Worm (Caenorhabditis elegans) whole organism, late embryonic: Measurements from ENCODE around the gene skr-14.

Experiments used
- ceh-14 ChIP-seq: sonication (generic microtip); optimal IDR thresholded peaks from 2 replicates; lab custom pipeline; 2016; ENCODE audit warnings: missing genotype, missing genetic modification characterization, missing compliant biosample characterization
- ceh-2 ChIP-seq: sonication (generic microtip); optimal IDR thresholded peaks from 2 replicates; lab custom pipeline; 2016; ENCODE audit warnings: missing genotype, missing genetic modification characterization, missing compliant biosample characterization
- ceh-45 ChIP-seq: fragments of 200-800 bp; sonication (Bioruptor generic); IDR thresholded peaks from 2 replicates; pipeline ENCODE4 v1.3.6; 2022; ENCODE audit warnings: missing genetic modification reagents, missing genetic modification characterization, missing compliant biosample characterization
- lin-11 ChIP-seq: fragments of 200-800 bp; sonication (Bioruptor generic); optimal IDR thresholded peaks from 2 replicates; lab custom pipeline; 2018; ENCODE audit warnings: mild to moderate bottlenecking, missing genetic modification characterization, missing compliant biosample characterization
- nfya-1 ChIP-seq: sonication (generic microtip); optimal IDR thresholded peaks from 2 replicates; lab custom pipeline; 2017; ENCODE audit warnings: missing genetic modification characterization, mild to moderate bottlenecking, missing compliant biosample characterization, antibody characterized with exemption, moderate library complexity
- pha-4 ChIP-seq: fragments of 150-350 bp; optimal IDR thresholded peaks from 2 replicates; lab custom pipeline; 2018; ENCODE audit warnings: missing biosample characterization, missing genetic modification reagents, missing genetic modification characterization
- pqm-1 ChIP-seq: sonication (generic microtip); optimal IDR thresholded peaks from 2 replicates; lab custom pipeline; 2016; ENCODE audit warnings: missing genetic modification characterization, missing compliant biosample characterization
- tbx-2 ChIP-seq: sonication (generic microtip); optimal IDR thresholded peaks from 2 replicates; lab custom pipeline; 2016; ENCODE audit warnings: missing genetic modification characterization, missing compliant biosample characterization

ce11 chrV:4442749-4443381, 21.5 kb upstream of the skr-14 start, which contains the start of gene rft-1:
- no peak for TF ChIP-seq pqm-1
- no peak for TF ChIP-seq nfya-1 (tag; lab: Kevin White, UChicago)
- TF ChIP-seq ceh-45 (GFP tag; lab: Robert Waterston, UW): no peak
- no peak for TF ChIP-seq lin-11 (tag; lab: Kevin White, UChicago)
- TF ChIP-seq tbx-2 (tag; lab: Kevin White, UChicago): no peak
- no peak for TF ChIP-seq ceh-14 (tag; lab: Kevin White, UChicago)
- no peak for TF ChIP-seq pha-4 (tag; lab: Kevin White, UChicago)
- no peak for TF ChIP-seq ceh-2
